Fruit fly (Drosophila melanogaster) whole organism, embryonic: ENCODE results near the gene CG13454.

Experiments used
- Awh ChIP-seq: fragments of 200-800 bp; sonication (Bioruptor generic); IDR thresholded peaks from 2 replicates; pipeline ENCODE4, ENCODE4 v1.3.6; 2022; ENCODE audit warnings: missing biosample characterization, missing genetic modification characterization
- CG10209 ChIP-seq: fragments of 200-800 bp; sonication (Bioruptor generic); optimal IDR thresholded peaks from 3 replicates; lab custom pipeline; 2017; ENCODE audit warnings: missing biosample characterization, mild to moderate bottlenecking, missing genetic modification characterization, missing genetic modification reagents
- CG12769 ChIP-seq: fragments of 200-800 bp; sonication (Bioruptor generic); optimal IDR thresholded peaks from 2 replicates; lab custom pipeline; 2019; ENCODE audit warnings: missing biosample characterization, mild to moderate bottlenecking, missing genetic modification characterization, moderate library complexity
- CG14014 ChIP-seq: fragments of 200-800 bp; sonication (Bioruptor generic); IDR thresholded peaks from 2 replicates; pipeline ENCODE4 v1.3.6; 2022; ENCODE audit warnings: missing biosample characterization, missing genetic modification characterization
- CG14667 ChIP-seq: fragments of 200-800 bp; sonication (Bioruptor generic); IDR thresholded peaks from 2 replicates; pipeline ENCODE4 v1.3.6; 2022; ENCODE audit warnings: missing biosample characterization, missing genetic modification characterization
- CG2199 ChIP-seq: fragments of 200-800 bp; sonication (Bioruptor generic); IDR thresholded peaks from 3 replicates; pipeline ENCODE4 v1.3.6; 2022; ENCODE audit warnings: missing biosample characterization, missing genetic modification characterization
- CG2712 ChIP-seq: fragments of 200-800 bp; optimal IDR thresholded peaks from 3 replicates; lab custom pipeline; 2019; ENCODE audit warnings: missing biosample characterization, mild to moderate bottlenecking, missing genetic modification characterization, moderate library complexity
- CG30431 ChIP-seq: fragments of 200-800 bp; sonication (Bioruptor generic); optimal IDR thresholded peaks from 2 replicates; lab custom pipeline; 2017; ENCODE audit warnings: missing biosample characterization, missing genetic modification characterization
- CG34422 ChIP-seq: fragments of 200-800 bp; sonication (Bioruptor generic); IDR thresholded peaks from 3 replicates; pipeline ENCODE4 v1.3.6; 2022; ENCODE audit warnings: missing biosample characterization, missing genetic modification characterization
- CG3995 ChIP-seq: fragments of 200-800 bp; sonication (Bioruptor generic); optimal IDR thresholded peaks from 3 replicates; lab custom pipeline; 2016; ENCODE audit warnings: missing biosample characterization, missing genetic modification characterization
- CG7556 ChIP-seq: fragments of 200-800 bp; sonication (Bioruptor generic); optimal IDR thresholded peaks from 2 replicates; lab custom pipeline; 2017; ENCODE audit warnings: missing biosample characterization, mild to moderate bottlenecking, missing genetic modification characterization
- CG7839 ChIP-seq: fragments of 200-800 bp; sonication (Bioruptor generic); optimal IDR thresholded peaks from 3 replicates; lab custom pipeline; 2018; ENCODE audit warnings: missing biosample characterization, mild to moderate bottlenecking, missing genetic modification characterization, moderate library complexity
- CG7928 ChIP-seq: fragments of 200-800 bp; sonication (Bioruptor generic); optimal IDR thresholded peaks from 2 replicates; lab custom pipeline; 2017; ENCODE audit warnings: missing biosample characterization, mild to moderate bottlenecking, missing genetic modification characterization
- CG9437 ChIP-seq: fragments of 200-800 bp; sonication (Bioruptor generic); optimal IDR thresholded peaks from 2 replicates; lab custom pipeline; 2018; ENCODE audit warnings: missing biosample characterization, mild to moderate bottlenecking, missing genetic modification characterization
- CHES-1-like ChIP-seq: fragments of 200-800 bp; sonication (Bioruptor generic); optimal IDR thresholded peaks from 2 replicates; lab custom pipeline; 2016; ENCODE audit warnings: missing biosample characterization, missing genetic modification characterization
- CoRest ChIP-seq: fragments of 200-800 bp; sonication (Bioruptor generic); optimal IDR thresholded peaks from 3 replicates; lab custom pipeline; 2018; ENCODE audit warnings: missing biosample characterization, mild to moderate bottlenecking, missing genetic modification characterization, moderate library complexity
- ERR ChIP-seq: fragments of 200-800 bp; sonication (Bioruptor generic); optimal IDR thresholded peaks from 2 replicates; lab custom pipeline; 2016; ENCODE audit warnings: missing biosample characterization, missing genetic modification characterization
- HLH3B ChIP-seq: fragments of 200-800 bp; sonication (Bioruptor generic); IDR thresholded peaks from 2 replicates; pipeline ENCODE4 v1.3.6; 2022; ENCODE audit warnings: missing biosample characterization, missing genetic modification characterization
- HmgD ChIP-seq: fragments of 200-800 bp; sonication (Bioruptor generic); optimal IDR thresholded peaks from 3 replicates; lab custom pipeline; 2016; ENCODE audit warnings: missing biosample characterization, missing genetic modification characterization
- HmgZ ChIP-seq: fragments of 200-800 bp; sonication (Bioruptor generic); optimal IDR thresholded peaks from 2 replicates; lab custom pipeline; 2018; ENCODE audit warnings: missing biosample characterization, mild to moderate bottlenecking, missing genetic modification characterization
- Kr ChIP-seq: fragments of 200-800 bp; sonication (Bioruptor generic); optimal IDR thresholded peaks from 2 replicates; lab custom pipeline; 2017; ENCODE audit warnings: missing biosample characterization, mild to moderate bottlenecking, missing genetic modification characterization
- MTF-1 ChIP-seq: fragments of 200-800 bp; sonication (Bioruptor generic); optimal IDR thresholded peaks from 2 replicates; lab custom pipeline; 2018; ENCODE audit warnings: missing biosample characterization, mild to moderate bottlenecking, missing genetic modification characterization, borderline replicate concordance
- Med ChIP-seq: fragments of 200-800 bp; sonication (Bioruptor generic); peaks from one replicate; lab custom pipeline; 2016; ENCODE audit warnings: missing biosample characterization, missing genetic modification characterization, mild to moderate bottlenecking, inconsistent platforms, moderate library complexity
- Pdp1 ChIP-seq, 2 experiments: fragments of 200-800 bp; sonication (Bioruptor generic); optimal IDR thresholded peaks; 3 replicates each; lab custom pipeline; 2016; ENCODE audit warnings: missing biosample characterization in 2 of 2, missing genetic modification characterization in 2 of 2, mild to moderate bottlenecking in 1 of 2, moderate library complexity in 1 of 2
- Trl ChIP-seq, 3 experiments: fragments of >200 bp in 2 of 3; fragments of 200-800 bp in 1 of 3; sonication (Bioruptor generic) in 1 of 3; optimal IDR thresholded peaks; 2 replicates in 1 of 3; 3 replicates in 2 of 3; lab custom pipeline; 2016 to 2017; ENCODE audit warnings: missing biosample characterization in 1 of 3, missing genetic modification characterization in 1 of 3
- ac ChIP-seq: fragments of 200-800 bp; sonication (Bioruptor generic); optimal IDR thresholded peaks from 3 replicates; lab custom pipeline; 2017; ENCODE audit warnings: missing biosample characterization, mild to moderate bottlenecking, missing genetic modification characterization
- bcd ChIP-seq: fragments of 200-800 bp; sonication (Bioruptor generic); optimal IDR thresholded peaks from 2 replicates; lab custom pipeline; 2017; ENCODE audit warnings: missing biosample characterization, mild to moderate bottlenecking, missing genetic modification characterization
- bsh ChIP-seq, 2 experiments: fragments of 200-800 bp; sonication (Bioruptor generic); optimal IDR thresholded peaks; 2 replicates each; lab custom pipeline; 2017 to 2018; ENCODE audit warnings: mild to moderate bottlenecking in 2 of 2, missing biosample characterization in 2 of 2, missing genetic modification characterization in 2 of 2, moderate library complexity in 1 of 2
- cas ChIP-seq: fragments of 200-800 bp; sonication (Bioruptor generic); IDR thresholded peaks from 2 replicates; pipeline ENCODE4 v1.3.6; 2022; ENCODE audit warnings: missing biosample characterization, missing genetic modification characterization
- chm ChIP-seq: fragments of 200-800 bp; sonication (Bioruptor generic); IDR thresholded peaks from 2 replicates; pipeline ENCODE4 v1.3.6; 2022; ENCODE audit warnings: missing biosample characterization, missing genetic modification characterization
- chn ChIP-seq: fragments of 200-800 bp; sonication (Bioruptor generic); optimal IDR thresholded peaks from 2 replicates; lab custom pipeline; 2016; ENCODE audit warnings: missing biosample characterization, missing genetic modification characterization
- ci ChIP-seq: fragments of 200-800 bp; sonication (Bioruptor generic); IDR thresholded peaks from 3 replicates; pipeline ENCODE4 v1.3.6; 2022; ENCODE audit warnings: missing biosample characterization, missing genetic modification characterization
- crp ChIP-seq, 2 experiments: fragments of 200-800 bp; sonication (Bioruptor generic); optimal IDR thresholded peaks; 2 replicates in 1 of 2; 3 replicates in 1 of 2; lab custom pipeline; 2017; ENCODE audit warnings: missing biosample characterization in 2 of 2, missing genetic modification characterization in 2 of 2, mild to moderate bottlenecking in 1 of 2, moderate library complexity in 1 of 2
- cwo ChIP-seq: fragments of 200-800 bp; sonication (Bioruptor generic); optimal IDR thresholded peaks from 3 replicates; lab custom pipeline; 2017; ENCODE audit warnings: missing biosample characterization, missing genetic modification characterization, mild to moderate bottlenecking, moderate library complexity, missing genetic modification reagents
- dmrt11E ChIP-seq: fragments of 200-800 bp; sonication (Bioruptor generic); optimal IDR thresholded peaks from 3 replicates; lab custom pipeline; 2018; ENCODE audit warnings: missing biosample characterization, mild to moderate bottlenecking, missing genetic modification characterization, moderate library complexity
- ftz-f1 ChIP-seq: fragments of 200-800 bp; sonication (Bioruptor generic); optimal IDR thresholded peaks from 2 replicates; lab custom pipeline; 2016; ENCODE audit warnings: missing biosample characterization, missing genetic modification characterization
- gro ChIP-seq: fragments of 200-800 bp; sonication (Bioruptor generic); optimal IDR thresholded peaks from 2 replicates; lab custom pipeline; 2016; ENCODE audit warnings: missing biosample characterization, missing genetic modification characterization
- hbn ChIP-seq: fragments of 200-800 bp; sonication (Bioruptor generic); IDR thresholded peaks from 2 replicates; pipeline ENCODE4 v1.3.6; 2022; ENCODE audit warnings: missing biosample characterization, missing genetic modification characterization; ENCODE audit not compliant: partially characterized antibody
- her ChIP-seq: fragments of 200-800 bp; sonication (Bioruptor generic); optimal IDR thresholded peaks from 2 replicates; lab custom pipeline; 2016; ENCODE audit warnings: missing biosample characterization, missing genetic modification characterization
- insv ChIP-seq, 2 experiments: fragments of 200-800 bp; sonication (Bioruptor generic); optimal IDR thresholded peaks; 3 replicates each; lab custom pipeline; 2016 to 2018; ENCODE audit warnings: missing biosample characterization in 2 of 2, missing genetic modification characterization in 2 of 2
- inv ChIP-seq: fragments of 200-800 bp; sonication (Bioruptor generic); IDR thresholded peaks from 2 replicates; pipeline ENCODE4 v1.3.6; 2022; ENCODE audit warnings: missing biosample characterization, missing genetic modification characterization; ENCODE audit not compliant: partially characterized antibody
- jigr1 ChIP-seq: fragments of 200-800 bp; sonication (Bioruptor generic); IDR thresholded peaks from 3 replicates; pipeline ENCODE4 v1.3.6; 2022; ENCODE audit warnings: missing biosample characterization, missing genetic modification characterization
- jumu ChIP-seq: fragments of 200-800 bp; sonication (Bioruptor generic); optimal IDR thresholded peaks from 3 replicates; lab custom pipeline; 2016; ENCODE audit warnings: missing biosample characterization, missing genetic modification characterization
- lab ChIP-seq: fragments of 200-800 bp; sonication (Bioruptor generic); optimal IDR thresholded peaks from 3 replicates; lab custom pipeline; 2017; ENCODE audit warnings: missing biosample characterization, missing genetic modification characterization, mild to moderate bottlenecking, moderate library complexity, missing genetic modification reagents
- prd ChIP-seq, 3 experiments: fragments of >200 bp in 2 of 3; fragments of 200-800 bp in 1 of 3; sonication (Bioruptor generic) in 1 of 3; optimal IDR thresholded peaks in 2 of 3; IDR thresholded peaks in 1 of 3; 2 replicates in 2 of 3; 3 replicates in 1 of 3; pipeline versions ENCODE4 v1.3.6 to Lab custom; 2017 to 2022; ENCODE audit warnings: missing biosample characterization in 1 of 3, missing genetic modification characterization in 1 of 3
- rib ChIP-seq: fragments of 200-800 bp; sonication (Bioruptor generic); IDR thresholded peaks from 2 replicates; pipeline ENCODE4 v1.3.6; 2022; ENCODE audit warnings: missing biosample characterization, missing genetic modification characterization
- ro ChIP-seq: fragments of 200-800 bp; sonication (Bioruptor generic); IDR thresholded peaks from 2 replicates; pipeline ENCODE4 v1.3.6; 2022; ENCODE audit warnings: missing biosample characterization, missing genetic modification characterization
- sna ChIP-seq: fragments of 200-800 bp; sonication (Bioruptor generic); IDR thresholded peaks from 2 replicates; pipeline ENCODE4 v1.3.6; 2022; ENCODE audit warnings: missing biosample characterization, missing genetic modification characterization; ENCODE audit not compliant: partially characterized antibody
- zen2 ChIP-seq: fragments of 200-800 bp; sonication (Bioruptor generic); IDR thresholded peaks from 3 replicates; pipeline ENCODE4 v1.3.6; 2022; ENCODE audit warnings: missing biosample characterization, missing genetic modification characterization; ENCODE audit not compliant: partially characterized antibody

CG13454 gene

DNA sequence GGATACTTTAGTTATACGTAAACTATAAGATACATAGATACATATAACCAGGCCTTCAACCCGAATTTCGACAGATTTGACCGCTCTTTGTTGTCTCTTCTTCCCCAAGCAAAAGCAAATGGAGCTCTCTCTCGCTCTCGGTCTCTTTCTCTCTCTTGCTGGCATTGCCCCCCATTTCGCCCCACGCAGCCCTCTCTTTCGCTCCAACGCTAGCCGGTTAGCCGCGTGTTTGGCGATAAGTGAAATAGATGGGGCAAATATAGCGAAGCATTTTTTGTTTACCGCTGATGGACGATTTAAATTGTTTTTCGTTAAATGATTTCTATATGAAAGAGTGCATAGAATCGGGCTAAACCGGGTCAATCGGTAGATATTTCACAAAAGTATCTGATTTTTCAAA, 2.5 kb downstream of the CG13454 start (continued):
- TF ChIP-seq CG12769 (tag; lab: Kevin White, UChicago) (peak; percentile 66), jumu (no peak), cas (GFP tag; lab: Robert Waterston, UW) (no peak), Trl (optimal IDR thresholded peaks at IDR 0.05; lab: Kevin White, UChicago) (peak; percentile 94 to 97), Trl (GFP tag; optimal IDR thresholded peaks at IDR 0.05; lab: Kevin White, UChicago) (peak; percentile 17), her (peak; percentile 35), gro (GFP tag; lab: Kevin White, UChicago) (peak; percentile 14), dmrt11E (tag; lab: Kevin White, UChicago) (no peak), hbn (peak; percentile 25; the same call in 1 of the 2 replicates), chm (GFP tag; lab: Robert Waterston, UW) (peak; percentile 22; the same call in 1 of the 2 replicates), Pdp1 (GFP tag; optimal IDR thresholded peaks at IDR 0.05; lab: Kevin White, UChicago) (no peak), CG3995 (GFP tag; lab: Kevin White, UChicago) (no peak), ci (GFP tag; lab: Robert Waterston, UW) (peak; percentile 27; the same call in 1 of the 3 replicates), prd (optimal IDR thresholded peaks at IDR 0.05; lab: Kevin White, UChicago) (no peak), prd (GFP tag; IDR thresholded peaks at IDR 0.05; lab: Robert Waterston, UW) (no peak), CG7928 (GFP tag; lab: Kevin White, UChicago) (no peak), MTF-1 (GFP tag; lab: Kevin White, UChicago) (peak; percentile 13), CG14014 (GFP tag; lab: Robert Waterston, UW) (peak; percentile 20; the same call in 1 of the 2 replicates), HmgZ (tag; lab: Kevin White, UChicago) (peak; percentile 9), CG34422 (peak; percentile 94; the same call in 2 of the 3 replicates), Awh (GFP tag; lab: Robert Waterston, UW) (no peak), ro (GFP tag; lab: Robert Waterston, UW) (no peak), CG14667 (GFP tag; lab: Robert Waterston, UW) (no peak), bcd (GFP tag; lab: Kevin White, UChicago) (no peak), CG9437 (GFP tag; lab: Kevin White, UChicago) (peak; percentile 32), CHES-1-like (peak; percentile 60), CG7556 (GFP tag; lab: Kevin White, UChicago) (peak; percentile 13), CG2712 (no peak), inv (no peak), jigr1 (GFP tag; lab: Robert Waterston, UW) (no peak), ftz-f1 (GFP tag; lab: Kevin White, UChicago) (peak; percentile 86), CG30431 (GFP tag; lab: Kevin White, UChicago) (no peak), CG7839 (tag; lab: Kevin White, UChicago) (no peak), HmgD (GFP tag; lab: Kevin White, UChicago) (no peak), insv (GFP tag; optimal IDR thresholded peaks at IDR 0.05; lab: Kevin White, UChicago) (no peak), lab (GFP tag; lab: Kevin White, UChicago) (peak; percentile 49), CG10209 (GFP tag; lab: Kevin White, UChicago) (no peak), zen2 (GFP tag; lab: Robert Waterston, UW) (no peak; the same call in 2 of the 3 replicates), chn (GFP tag; lab: Kevin White, UChicago) (peak; percentile 84), bsh (GFP tag; optimal IDR thresholded peaks at IDR 0.05; lab: Kevin White, UChicago) (peak in 1 of 2 experiments; percentile 34), ac (GFP tag; lab: Kevin White, UChicago) (no peak), rib (GFP tag; lab: Robert Waterston, UW) (peak; percentile 87), Med (peak; percentile 6), CoRest (no peak), crp (GFP tag; optimal IDR thresholded peaks at IDR 0.05; lab: Kevin White, UChicago) (peak in 1 of 2 experiments; percentile 20), cwo (GFP tag; lab: Kevin White, UChicago) (peak; percentile 50), CG2199 (GFP tag; lab: Robert Waterston, UW) (peak; percentile 40; the same call in 1 of the 3 replicates), ERR (GFP tag; lab: Kevin White, UChicago) (no peak), HLH3B (no peak), sna (GFP tag; lab: Robert Waterston, UW) (peak; percentile 38; the same call in 1 of the 2 replicates), Kr (no peak)
